Worm (Caenorhabditis elegans) whole organism, L1 larva: Measurements from ENCODE around the gene T13H5.1.

Experiments used
- F16B12.6 ChIP-seq: fragments of 150-350 bp; optimal IDR thresholded peaks from 2 replicates; lab custom pipeline; 2014; ENCODE audit warnings: missing biosample characterization, missing genetic modification characterization
- Y116A8C.19 ChIP-seq: sonication (generic microtip); optimal IDR thresholded peaks from 2 replicates; lab custom pipeline; 2016; ENCODE audit warnings: missing compliant biosample characterization, missing genetic modification characterization, borderline replicate concordance
- alr-1 ChIP-seq: fragments of 200-800 bp; sonication (Bioruptor generic); optimal IDR thresholded peaks from 2 replicates; lab custom pipeline; 2018; ENCODE audit warnings: borderline replicate concordance, mild to moderate bottlenecking, missing genetic modification characterization, missing compliant biosample characterization
- aly-2 ChIP-seq: fragments of 150-350 bp; optimal IDR thresholded peaks from 2 replicates; lab custom pipeline; 2014; ENCODE audit warnings: missing biosample characterization, missing genetic modification characterization
- ceh-63 ChIP-seq: fragments of 200-800 bp; sonication (Bioruptor generic); optimal IDR thresholded peaks from 2 replicates; lab custom pipeline; 2018; ENCODE audit warnings: mild to moderate bottlenecking, missing genetic modification characterization, missing compliant biosample characterization
- ceh-8 ChIP-seq: fragments of 200-800 bp; sonication (Bioruptor generic); optimal IDR thresholded peaks from 2 replicates; lab custom pipeline; 2018; ENCODE audit warnings: mild to moderate bottlenecking, missing genetic modification characterization, moderate library complexity, missing compliant biosample characterization
- ceh-88 ChIP-seq: fragments of 200-800 bp; sonication (Bioruptor generic); IDR thresholded peaks from 2 replicates; pipeline ENCODE4 v1.3.6; 2022; ENCODE audit warnings: missing genetic modification characterization, missing compliant biosample characterization
- dpl-1 ChIP-seq, 3 experiments: fragments of 150-350 bp in 2 of 3; sonication (generic microtip) in 1 of 3; optimal IDR thresholded peaks; 2 replicates each; lab custom pipeline; 2014 to 2017; ENCODE audit warnings: missing biosample characterization in 3 of 3, missing genetic modification characterization in 3 of 3, missing genetic modification reagents in 3 of 3
- dsc-1 ChIP-seq: sonication (generic microtip); optimal IDR thresholded peaks from 2 replicates; lab custom pipeline; 2016; ENCODE audit warnings: mild to moderate bottlenecking, missing genetic modification characterization, missing compliant biosample characterization
- efl-1 ChIP-seq, 4 experiments: fragments of 150-350 bp; optimal IDR thresholded peaks in 3 of 4; peaks in 1 of 4; 1 replicate in 1 of 4; 2 replicates in 3 of 4; lab custom pipeline; 2014; ENCODE audit warnings: missing biosample characterization in 2 of 4, missing genetic modification characterization in 2 of 4, missing genetic modification reagents in 2 of 4
- efl-3 ChIP-seq: fragments of 200-800 bp; sonication (Bioruptor generic); optimal IDR thresholded peaks from 2 replicates; lab custom pipeline; 2018; ENCODE audit warnings: mild to moderate bottlenecking, missing genetic modification characterization, missing compliant biosample characterization
- egl-13 ChIP-seq: sonication (generic microtip); optimal IDR thresholded peaks from 2 replicates; lab custom pipeline; 2016; ENCODE audit warnings: missing genotype, missing genetic modification reagents, missing genetic modification characterization, missing compliant biosample characterization
- egl-27 ChIP-seq, 2 experiments: fragments of 150-350 bp in 1 of 2; sonication (generic microtip); optimal IDR thresholded peaks; 3 replicates each; lab custom pipeline; 2017 to 2018; ENCODE audit warnings: missing biosample characterization in 2 of 2, missing genetic modification characterization in 2 of 2, missing genetic modification reagents in 2 of 2
- ets-5 ChIP-seq: fragments of 200-800 bp; sonication (Bioruptor generic); IDR thresholded peaks from 2 replicates; pipeline ENCODE4 v1.3.6; 2022; ENCODE audit warnings: missing genetic modification characterization, missing compliant biosample characterization
- fkh-10 ChIP-seq: sonication (generic microtip); optimal IDR thresholded peaks from 2 replicates; lab custom pipeline; 2017; ENCODE audit warnings: missing biosample characterization, missing genetic modification reagents, missing genetic modification characterization
- fkh-4 ChIP-seq: sonication (generic microtip); optimal IDR thresholded peaks from 2 replicates; lab custom pipeline; 2016; ENCODE audit warnings: missing compliant biosample characterization, missing genetic modification characterization, borderline replicate concordance
- fkh-8 ChIP-seq: sonication (generic microtip); optimal IDR thresholded peaks from 2 replicates; lab custom pipeline; 2016; ENCODE audit warnings: mild to moderate bottlenecking, missing genetic modification characterization, missing compliant biosample characterization
- fos-1 ChIP-seq: fragments of 150-350 bp; optimal IDR thresholded peaks from 2 replicates; lab custom pipeline; 2014; ENCODE audit warnings: missing biosample characterization, missing genetic modification characterization
- grh-1 ChIP-seq: fragments of 200-800 bp; sonication (Bioruptor generic); IDR thresholded peaks from 2 replicates; pipeline ENCODE4 v1.3.6; 2022; ENCODE audit warnings: missing genetic modification reagents, missing genetic modification characterization, missing compliant biosample characterization
- irx-1 ChIP-seq: sonication (generic microtip); optimal IDR thresholded peaks from 2 replicates; lab custom pipeline; 2016; ENCODE audit warnings: missing genetic modification characterization, missing compliant biosample characterization
- jun-1 ChIP-seq: fragments of 150-350 bp; optimal IDR thresholded peaks from 2 replicates; lab custom pipeline; 2014; ENCODE audit warnings: missing biosample characterization, missing genetic modification reagents, missing genetic modification characterization
- lin-13 ChIP-seq: fragments of 150-350 bp; optimal IDR thresholded peaks from 2 replicates; lab custom pipeline; 2014; ENCODE audit warnings: missing biosample characterization, missing genetic modification reagents, missing genetic modification characterization
- lin-35 ChIP-seq, 2 experiments: fragments of 150-350 bp; optimal IDR thresholded peaks; 2 replicates each; lab custom pipeline; 2014; ENCODE audit warnings: missing biosample characterization in 2 of 2, missing genetic modification characterization in 2 of 2, missing genetic modification reagents in 2 of 2
- lin-39 ChIP-seq: fragments of 150-350 bp; optimal IDR thresholded peaks from 2 replicates; lab custom pipeline; 2014; ENCODE audit warnings: missing biosample characterization, missing genetic modification reagents, missing genetic modification characterization
- mdl-1 ChIP-seq, 2 experiments: fragments of 150-350 bp; optimal IDR thresholded peaks; 2 replicates each; lab custom pipeline; 2014 to 2017; ENCODE audit warnings: missing biosample characterization in 2 of 2, missing genetic modification characterization in 2 of 2, inconsistent platforms in 1 of 2
- nhr-19 ChIP-seq: fragments of 200-800 bp; sonication (Bioruptor generic); conservative IDR thresholded peaks from 2 replicates; pipeline ENCODE4 v1.3.6; 2022; ENCODE audit warnings: missing genetic modification characterization, missing compliant biosample characterization
- nhr-20 ChIP-seq: sonication (generic microtip); optimal IDR thresholded peaks from 2 replicates; lab custom pipeline; 2016; ENCODE audit warnings: mild to moderate bottlenecking, missing genetic modification characterization, missing compliant biosample characterization
- nhr-28 ChIP-seq: fragments of 150-350 bp; optimal IDR thresholded peaks from 2 replicates; lab custom pipeline; 2014; ENCODE audit warnings: missing biosample characterization, missing genetic modification characterization
- nhr-47 ChIP-seq: sonication (generic microtip); optimal IDR thresholded peaks from 2 replicates; lab custom pipeline; 2016; ENCODE audit warnings: mild to moderate bottlenecking, missing genetic modification characterization, moderate library complexity, missing compliant biosample characterization
- nhr-84 ChIP-seq: sonication (generic microtip); optimal IDR thresholded peaks from 2 replicates; lab custom pipeline; 2017; ENCODE audit warnings: missing biosample characterization, missing genetic modification characterization
- pag-3 ChIP-seq: sonication (generic microtip); optimal IDR thresholded peaks from 2 replicates; lab custom pipeline; 2017; ENCODE audit warnings: missing genetic modification characterization, mild to moderate bottlenecking, missing compliant biosample characterization, antibody characterized with exemption, borderline replicate concordance; ENCODE audit not compliant: insufficient read depth
- pax-3 ChIP-seq: fragments of 200-800 bp; sonication (Bioruptor generic); optimal IDR thresholded peaks from 2 replicates; lab custom pipeline; 2018; ENCODE audit warnings: mild to moderate bottlenecking, missing genetic modification characterization, moderate library complexity, missing compliant biosample characterization
- pqm-1 ChIP-seq: sonication (generic microtip); optimal IDR thresholded peaks from 3 replicates; lab custom pipeline; 2017; ENCODE audit warnings: missing biosample characterization, missing genetic modification characterization
- skn-1 ChIP-seq: fragments of 150-350 bp; optimal IDR thresholded peaks from 2 replicates; lab custom pipeline; 2014; ENCODE audit warnings: missing biosample characterization, missing genetic modification characterization
- snpc-4 ChIP-seq: fragments of 150-350 bp; optimal IDR thresholded peaks from 2 replicates; lab custom pipeline; 2014; ENCODE audit warnings: missing biosample characterization, missing genetic modification characterization
- sox-4 ChIP-seq: sonication (generic microtip); optimal IDR thresholded peaks from 2 replicates; lab custom pipeline; 2016; ENCODE audit warnings: missing genetic modification characterization, missing compliant biosample characterization
- sptf-1 ChIP-seq: fragments of 150-350 bp; optimal IDR thresholded peaks from 2 replicates; lab custom pipeline; 2014; ENCODE audit warnings: missing biosample characterization, missing genetic modification characterization
- sup-37 ChIP-seq: fragments of 200-800 bp; sonication (Bioruptor generic); optimal IDR thresholded peaks from 2 replicates; lab custom pipeline; 2018; ENCODE audit warnings: mild to moderate bottlenecking, missing genetic modification characterization, missing compliant biosample characterization
- tbx-2 ChIP-seq: sonication (generic microtip); optimal IDR thresholded peaks from 2 replicates; lab custom pipeline; 2016; ENCODE audit warnings: missing genetic modification characterization, missing compliant biosample characterization
- unc-30 ChIP-seq: sonication (generic microtip); optimal IDR thresholded peaks from 2 replicates; lab custom pipeline; 2017; ENCODE audit warnings: missing biosample characterization, missing genetic modification characterization
- unc-86 ChIP-seq: sonication (generic microtip); optimal IDR thresholded peaks from 2 replicates; lab custom pipeline; 2016; ENCODE audit warnings: missing genetic modification characterization, missing compliant biosample characterization
- ztf-4 ChIP-seq: fragments of 150-350 bp; optimal IDR thresholded peaks from 2 replicates; lab custom pipeline; 2014; ENCODE audit warnings: missing biosample characterization, missing genetic modification characterization

The T13H5.1 gene

ce11 chrII:8525133-8525736, 16.4 kb upstream of the T13H5.1 start, which contains the start of the genes prp-9 and mrps-18B (continued):
- TF ChIP-seq nhr-19 (GFP tag; lab: Robert Waterston, UW) (peak; percentile 9; the same call in 1 of the 2 replicates), dpl-1 (GFP tag; optimal IDR thresholded peaks at IDR 0.05; lab: Kevin White, UChicago) (peak in 2 of 3 experiments; percentile 25 to 56), sup-37 (GFP tag; lab: Kevin White, UChicago) (no peak), nhr-20 (peak; percentile 35), pqm-1 (tag; lab: Kevin White, UChicago) (no peak), pax-3 (tag; lab: Kevin White, UChicago) (no peak), egl-13 (tag; lab: Kevin White, UChicago) (no peak), unc-30 (tag; lab: Kevin White, UChicago) (no peak), dsc-1 (tag; lab: Kevin White, UChicago) (no peak), ceh-8 (GFP tag; lab: Kevin White, UChicago) (no peak), tbx-2 (no peak), fkh-4 (tag; lab: Kevin White, UChicago) (no peak), fkh-8 (tag; lab: Kevin White, UChicago) (no peak), nhr-28 (tag; lab: Kevin White, UChicago) (no peak), mdl-1 (tag; optimal IDR thresholded peaks at IDR 0.05; lab: Kevin White, UChicago) (no peak), fos-1 (tag; lab: Kevin White, UChicago) (no peak), lin-13 (GFP tag; lab: Kevin White, UChicago) (no peak), pag-3 (tag; lab: Kevin White, UChicago) (no peak), efl-1 (optimal IDR thresholded peaks at IDR 0.05; lab: Kevin White, UChicago) (peak; percentile 30 to 53), efl-1 (GFP tag; optimal IDR thresholded peaks at IDR 0.05 in 1 of 2; lab: Kevin White, UChicago) (peak; percentile 38 to 42), aly-2 (tag; lab: Kevin White, UChicago) (no peak), ets-5 (GFP tag; lab: Robert Waterston, UW) (no peak), efl-3 (GFP tag; lab: Kevin White, UChicago) (no peak), fkh-10 (GFP tag; lab: Kevin White, UChicago) (no peak), sptf-1 (tag; lab: Kevin White, UChicago) (no peak), ceh-63 (GFP tag; lab: Kevin White, UChicago) (no peak), ceh-88 (GFP tag; lab: Robert Waterston, UW) (no peak), nhr-47 (tag; lab: Kevin White, UChicago) (peak; percentile 31), F16B12.6 (tag; lab: Kevin White, UChicago) (peak; percentile 83), grh-1 (GFP tag; lab: Robert Waterston, UW) (no peak), nhr-84 (tag; lab: Kevin White, UChicago) (no peak), egl-27 (tag; optimal IDR thresholded peaks at IDR 0.05; lab: Kevin White, UChicago) (no peak)

- no peak for TF ChIP-seq egl-27 (tag; optimal IDR thresholded peaks at IDR 0.05; lab: Kevin White, UChicago)
- TF ChIP-seq egl-13 (tag; lab: Kevin White, UChicago): no peak
- TF ChIP-seq, all 84 proteins: peak for 0
Measured at ce11 chrII:8520625-8521024, 11.8 kb upstream of the T13H5.1 start, which contains the start of gene cht-2. Gene cht-2, plus strand, starts transcription at chrII:8520925.

DNA sequence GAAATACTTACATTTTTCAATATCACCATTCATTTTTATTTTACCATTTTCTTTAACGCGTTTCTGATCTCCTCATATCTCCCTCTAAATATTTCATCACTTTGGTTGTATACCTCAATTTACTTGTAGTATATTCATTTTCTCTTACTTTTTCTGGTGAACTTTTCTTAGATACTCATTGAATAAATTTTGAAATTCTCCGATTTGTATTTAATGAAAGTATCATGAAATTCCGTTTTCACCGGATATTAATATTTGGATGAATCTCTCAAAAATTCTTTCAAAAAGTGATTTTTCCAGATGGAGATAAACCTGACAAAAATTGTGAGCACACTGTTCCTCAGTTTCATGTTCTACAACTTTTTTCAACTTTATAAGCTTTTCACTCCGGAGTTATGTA, 9.4 kb upstream of the T13H5.1 start, which contains the start of gene T13H5.8:
T13H5.8 (plus strand) TSS at position 301 of the 400 bp plus-strand sequence.
- no peak for TF ChIP-seq egl-27 (tag; optimal IDR thresholded peaks at IDR 0.05; lab: Kevin White, UChicago)
- TF ChIP-seq snpc-4 (tag; lab: Kevin White, UChicago): no peak
- no peak for TF ChIP-seq ztf-4
- TF ChIP-seq unc-86: no peak
- TF ChIP-seq dsc-1 (tag; lab: Kevin White, UChicago): no peak
- no peak for TF ChIP-seq jun-1 (tag; lab: Kevin White, UChicago)
- TF ChIP-seq irx-1 (tag; lab: Kevin White, UChicago): no peak
- TF ChIP-seq fos-1 (tag; lab: Kevin White, UChicago): no peak
- TF ChIP-seq sptf-1 (tag; lab: Kevin White, UChicago): no peak
- TF ChIP-seq efl-3 (GFP tag; lab: Kevin White, UChicago): no peak
- TF ChIP-seq sox-4 (tag; lab: Kevin White, UChicago): no peak
- no peak for TF ChIP-seq alr-1
- no peak for TF ChIP-seq skn-1
- TF ChIP-seq ceh-88 (GFP tag; lab: Robert Waterston, UW): no peak
- TF ChIP-seq lin-35 (GFP tag; optimal IDR thresholded peaks at IDR 0.05; lab: Kevin White, UChicago): no peak
- no peak for TF ChIP-seq lin-39 (tag; lab: Kevin White, UChicago)
- no peak for TF ChIP-seq Y116A8C.19 (tag; lab: Kevin White, UChicago)
